Fruit fly (Drosophila melanogaster): ENCODE measurements around the gene SNCF.

Gene SNCF

dm6 chr3L:13378202-13378601, at the start of gene SNCF:
Gene SNCF, plus strand, starts transcription at chr3L:13378583.
- TF ChIP-seq cyc (GFP tag; optimal IDR thresholded peaks at IDR 0.05) (no peak), Hr4 (GFP tag; optimal IDR thresholded peaks at IDR 0.05) (no peak), CG11294 (GFP tag; IDR thresholded peaks at IDR 0.05) (no peak), CG3032 (tag; optimal IDR thresholded peaks at IDR 0.05) (no peak), pdm3 (GFP tag; optimal IDR thresholded peaks at IDR 0.05) (no peak), Sox15 (GFP tag; optimal IDR thresholded peaks at IDR 0.05) (no peak), CG34406 (GFP tag; optimal IDR thresholded peaks at IDR 0.05) (no peak)

DNA sequence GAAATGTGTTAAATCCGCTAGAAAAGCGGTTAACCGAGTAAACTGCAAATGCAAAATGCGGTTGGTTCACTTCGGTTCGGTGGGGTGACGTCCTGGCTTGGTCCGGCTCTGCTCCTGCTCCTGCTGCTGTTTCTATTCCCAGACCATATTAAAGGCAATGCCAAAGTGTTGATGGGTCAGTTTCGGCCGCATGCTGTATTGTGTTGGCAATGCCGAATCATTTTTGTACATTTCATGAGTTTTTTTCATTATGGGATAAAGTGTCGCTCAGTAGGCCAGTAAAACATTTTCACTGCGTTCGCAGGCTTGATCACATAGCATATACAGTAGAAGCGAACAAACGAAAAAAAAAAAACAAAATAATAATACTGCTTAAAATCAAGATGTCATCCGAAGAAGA, 49.5 kb upstream of the SNCF start, which contains the start of gene CG14113:
CG14113 (plus strand) TSS at position 301 of the 400 bp plus-strand sequence.
- TF ChIP-seq CG34406 (GFP tag; optimal IDR thresholded peaks at IDR 0.05) (no peak), svp (GFP tag) (peak; percentile 4)

- TF ChIP-seq Eip93F (GFP tag; optimal IDR thresholded peaks at IDR 0.05) (no peak), svp (GFP tag) (peak; percentile 43)
Observed at dm6 chr3L:13348733-13349132, 29.6 kb upstream of the SNCF start, which contains the start of gene CG17687. Gene CG17687, plus strand, starts transcription at chr3L:13349033.

- TF ChIP-seq Gug (GFP tag; IDR thresholded peaks at IDR 0.05) (no peak), fkh (GFP tag; optimal IDR thresholded peaks at IDR 0.05) (peak; percentile 55), svp (GFP tag) (peak; percentile 49)
Observed at dm6 chr3L:13356084-13356693, 22.2 kb upstream of the SNCF start, which contains the start of gene Nplp2. Gene Nplp2, plus strand, starts transcription at chr3L:13356376.

DNA sequence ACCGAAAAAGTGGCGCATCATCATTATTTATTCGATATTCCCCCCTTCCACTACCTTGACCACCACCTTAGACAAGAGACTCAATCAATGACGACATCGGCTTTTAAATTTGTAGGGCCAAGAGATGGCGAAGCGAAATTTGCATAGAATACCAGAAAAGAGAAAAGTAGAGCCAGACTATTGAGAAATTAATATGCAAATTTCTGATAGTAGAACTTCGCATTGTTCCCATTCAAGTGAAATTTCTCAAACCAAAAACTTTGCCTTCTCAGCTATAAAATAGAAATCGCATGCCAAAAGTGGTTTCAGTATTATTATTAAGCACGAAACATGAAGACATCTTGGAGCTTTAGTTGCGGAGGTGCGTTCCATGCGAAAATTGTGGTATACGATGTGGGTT, 726 bp upstream of the SNCF start, which contains the start of gene CG14111:
CG14111 (plus strand) TSS at position 301 of the 400 bp plus-strand sequence.
- TF ChIP-seq Blimp-1 (GFP tag; optimal IDR thresholded peaks at IDR 0.05) (no peak), svp (GFP tag) (peak; percentile 1), CG8319 (GFP tag; optimal IDR thresholded peaks at IDR 0.05) (no peak), Hr38 (GFP tag; optimal IDR thresholded peaks at IDR 0.05) (no peak), Eip93F (GFP tag; optimal IDR thresholded peaks at IDR 0.05) (no peak)

DNA sequence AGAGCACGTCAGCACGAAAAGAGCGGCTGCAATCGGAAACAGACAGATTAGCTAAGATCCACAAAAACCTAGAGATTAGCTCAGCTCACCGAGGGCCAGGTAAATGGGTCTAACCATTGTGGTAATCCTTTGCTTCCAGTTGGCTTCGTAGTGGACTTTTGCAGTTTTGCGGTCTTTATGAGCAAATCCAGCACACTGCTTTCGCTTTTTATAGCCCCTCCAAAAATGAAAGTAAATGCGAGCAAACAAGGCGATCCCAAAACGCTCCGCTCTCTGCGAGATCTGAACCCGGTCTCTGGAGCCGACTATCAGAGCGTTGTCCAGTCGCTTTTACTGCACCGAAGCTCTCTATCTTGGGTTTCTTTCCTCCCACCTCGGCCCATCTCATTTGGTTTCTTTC, 2.8 kb downstream of the SNCF start, which contains the start of gene CG14107:
CG14107 (minus strand) TSS at position 187 of the 400 bp plus-strand sequence.
- peak; percentile 11 for TF ChIP-seq CG32006 (GFP tag; optimal IDR thresholded peaks at IDR 0.05)
- TF ChIP-seq esn (GFP tag; optimal IDR thresholded peaks at IDR 0.05), result no peak
- no peak for TF ChIP-seq dac (GFP tag; optimal IDR thresholded peaks at IDR 0.05)
- TF ChIP-seq Blimp-1 (GFP tag; optimal IDR thresholded peaks at IDR 0.05), result peak; percentile 89
- TF ChIP-seq CG3919 (GFP tag; optimal IDR thresholded peaks at IDR 0.05), result no peak
- TF ChIP-seq Hr4 (GFP tag; optimal IDR thresholded peaks at IDR 0.05), result no peak
- TF ChIP-seq Sox14 (GFP tag; optimal IDR thresholded peaks at IDR 0.05), result no peak
- TF ChIP-seq salr (GFP tag; optimal IDR thresholded peaks at IDR 0.05), result no peak
- TF ChIP-seq svp (GFP tag), result peak; percentile 60
- no peak for TF ChIP-seq Lpt (GFP tag; optimal IDR thresholded peaks at IDR 0.05)
- no peak for TF ChIP-seq Eip75B (GFP tag; optimal IDR thresholded peaks at IDR 0.05)
- no peak for TF ChIP-seq CG6792 (GFP tag; optimal IDR thresholded peaks at IDR 0.05)
- TF ChIP-seq lz (GFP tag; optimal IDR thresholded peaks at IDR 0.05), result no peak
- no peak for TF ChIP-seq CG31627 (GFP tag; optimal IDR thresholded peaks at IDR 0.05)
- no peak for TF ChIP-seq CG3032 (tag; optimal IDR thresholded peaks at IDR 0.05)
- no peak for TF ChIP-seq Sox102F (GFP tag; optimal IDR thresholded peaks at IDR 0.05)
- TF ChIP-seq CG7368 (GFP tag; optimal IDR thresholded peaks at IDR 0.05), result no peak
- peak; percentile 35 for TF ChIP-seq CG6854 (GFP tag; optimal IDR thresholded peaks at IDR 0.05)
- TF ChIP-seq CG10631 (GFP tag; optimal IDR thresholded peaks at IDR 0.05), result no peak
